Fruit fly (Drosophila melanogaster) whole organism, embryonic: ENCODE results near the gene SIDL.

Experiments used
- Asciz ChIP-seq: fragments of 200-800 bp; sonication (Bioruptor generic); optimal IDR thresholded peaks from 2 replicates; lab custom pipeline; 2017; ENCODE audit warnings: missing biosample characterization, mild to moderate bottlenecking, missing genetic modification characterization, missing genetic modification reagents
- Atf3 ChIP-seq: fragments of 200-800 bp; sonication (Bioruptor generic); optimal IDR thresholded peaks from 3 replicates; lab custom pipeline; 2016; ENCODE audit warnings: missing biosample characterization, missing genetic modification characterization
- Awh ChIP-seq: fragments of 200-800 bp; sonication (Bioruptor generic); IDR thresholded peaks from 2 replicates; pipeline ENCODE4, ENCODE4 v1.3.6; 2022; ENCODE audit warnings: missing biosample characterization, missing genetic modification characterization
- CG11696 ChIP-seq: fragments of 200-800 bp; sonication (Bioruptor generic); IDR thresholded peaks from 2 replicates; pipeline ENCODE4 v1.3.6; 2022; ENCODE audit warnings: missing biosample characterization, missing genetic modification characterization
- CG1233 ChIP-seq: fragments of 200-800 bp; sonication (Bioruptor generic); optimal IDR thresholded peaks from 4 replicates; lab custom pipeline; 2018; ENCODE audit warnings: missing biosample characterization, mild to moderate bottlenecking, missing genetic modification characterization
- CG13424 ChIP-seq: fragments of 200-800 bp; sonication (Bioruptor generic); optimal IDR thresholded peaks from 2 replicates; lab custom pipeline; 2019; ENCODE audit warnings: missing biosample characterization, mild to moderate bottlenecking, missing genetic modification characterization, moderate library complexity
- CG14860 ChIP-seq: fragments of 200-800 bp; sonication (Bioruptor generic); IDR thresholded peaks from 3 replicates; pipeline ENCODE4 v1.3.6; 2022; ENCODE audit warnings: missing biosample characterization, missing genetic modification characterization; ENCODE audit not compliant: partially characterized antibody
- CG1647 ChIP-seq: fragments of 200-800 bp; sonication (Bioruptor generic); optimal IDR thresholded peaks from 3 replicates; lab custom pipeline; 2016; ENCODE audit warnings: missing biosample characterization, missing genetic modification characterization
- CG17186 ChIP-seq: fragments of 200-800 bp; sonication (Bioruptor generic); optimal IDR thresholded peaks from 3 replicates; lab custom pipeline; 2017; ENCODE audit warnings: missing biosample characterization, missing genetic modification reagents, missing genetic modification characterization
- CG2199 ChIP-seq: fragments of 200-800 bp; sonication (Bioruptor generic); IDR thresholded peaks from 3 replicates; pipeline ENCODE4 v1.3.6; 2022; ENCODE audit warnings: missing biosample characterization, missing genetic modification characterization
- CG3838 ChIP-seq: fragments of 200-800 bp; sonication (Bioruptor generic); optimal IDR thresholded peaks from 3 replicates; lab custom pipeline; 2016; ENCODE audit warnings: missing biosample characterization, missing genetic modification characterization
- CG4854 ChIP-seq: fragments of 200-800 bp; sonication (Bioruptor generic); optimal IDR thresholded peaks from 2 replicates; lab custom pipeline; 2016; ENCODE audit warnings: missing biosample characterization, missing genetic modification characterization, inconsistent platforms
- CG6254 ChIP-seq: fragments of 200-800 bp; sonication (Bioruptor generic); optimal IDR thresholded peaks from 3 replicates; lab custom pipeline; 2017; ENCODE audit warnings: mild to moderate bottlenecking, missing biosample characterization, missing genetic modification reagents, missing genetic modification characterization
- CG6654 ChIP-seq: fragments of 200-800 bp; sonication (Bioruptor generic); optimal IDR thresholded peaks from 2 replicates; lab custom pipeline; 2017; ENCODE audit warnings: missing biosample characterization, mild to moderate bottlenecking, missing genetic modification characterization
- CG6791 ChIP-seq: fragments of 200-800 bp; sonication (Bioruptor generic); IDR thresholded peaks from 3 replicates; pipeline ENCODE4 v1.3.6; 2022; ENCODE audit warnings: missing biosample characterization, missing genetic modification characterization; ENCODE audit not compliant: partially characterized antibody
- CG7786 ChIP-seq: fragments of 200-800 bp; sonication (Bioruptor generic); optimal IDR thresholded peaks from 2 replicates; lab custom pipeline; 2016; ENCODE audit warnings: missing biosample characterization, missing genetic modification characterization
- CG8359 ChIP-seq: fragments of 200-800 bp; sonication (Bioruptor generic); optimal IDR thresholded peaks from 2 replicates; lab custom pipeline; 2017; ENCODE audit warnings: missing biosample characterization, mild to moderate bottlenecking, missing genetic modification characterization, borderline replicate concordance
- CG8924 ChIP-seq: fragments of 200-800 bp; optimal IDR thresholded peaks from 3 replicates; lab custom pipeline; 2019; ENCODE audit warnings: missing biosample characterization, mild to moderate bottlenecking, missing genetic modification characterization, moderate library complexity
- CG9727 ChIP-seq: fragments of 200-800 bp; sonication (Bioruptor generic); optimal IDR thresholded peaks from 3 replicates; lab custom pipeline; 2017; ENCODE audit warnings: missing biosample characterization, mild to moderate bottlenecking, missing genetic modification characterization
- Dll ChIP-seq: fragments of 200-800 bp; sonication (Bioruptor generic); IDR thresholded peaks from 4 replicates; pipeline ENCODE4 v1.3.6; 2022; ENCODE audit warnings: missing biosample characterization, missing genetic modification characterization; ENCODE audit not compliant: partially characterized antibody
- E2f1 ChIP-seq: fragments of 200-800 bp; sonication (Bioruptor generic); IDR thresholded peaks from 2 replicates; pipeline ENCODE4 v1.3.6; 2022; ENCODE audit warnings: missing biosample characterization, missing genetic modification characterization
- Eip74EF ChIP-seq, 2 experiments: fragments of 200-800 bp in 1 of 2; fragments of >200 bp in 1 of 2; sonication (Bioruptor generic) in 1 of 2; optimal IDR thresholded peaks; 2 replicates each; lab custom pipeline; 2017 to 2019; ENCODE audit warnings: missing biosample characterization in 2 of 2, missing genetic modification characterization in 2 of 2, mild to moderate bottlenecking in 1 of 2, moderate library complexity in 1 of 2
- Ets65A ChIP-seq: fragments of 200-800 bp; sonication (Bioruptor generic); peaks from one replicate; lab custom pipeline; 2016; ENCODE audit warnings: missing biosample characterization, missing genetic modification characterization
- Gug ChIP-seq: fragments of 200-800 bp; sonication (Bioruptor generic); IDR thresholded peaks from 4 replicates; pipeline ENCODE4 v1.3.6; 2022; ENCODE audit warnings: missing biosample characterization, missing genetic modification characterization
- HmgD ChIP-seq: fragments of 200-800 bp; sonication (Bioruptor generic); optimal IDR thresholded peaks from 3 replicates; lab custom pipeline; 2016; ENCODE audit warnings: missing biosample characterization, missing genetic modification characterization
- Mes4 ChIP-seq: fragments of 200-800 bp; sonication (Bioruptor generic); optimal IDR thresholded peaks from 2 replicates; lab custom pipeline; 2016; ENCODE audit warnings: missing biosample characterization, missing genetic modification characterization
- NC2α ChIP-seq: fragments of 200-800 bp; sonication (Bioruptor generic); optimal IDR thresholded peaks from 2 replicates; lab custom pipeline; 2016; ENCODE audit warnings: missing biosample characterization, missing genetic modification characterization
- Nf-YA ChIP-seq: fragments of 200-800 bp; sonication (Bioruptor generic); IDR thresholded peaks from 2 replicates; pipeline ENCODE4 v1.3.6; 2022; ENCODE audit warnings: missing biosample characterization, missing genetic modification characterization
- Six4 ChIP-seq: fragments of 200-800 bp; sonication (Bioruptor generic); optimal IDR thresholded peaks from 2 replicates; lab custom pipeline; 2016; ENCODE audit warnings: missing biosample characterization, missing genetic modification characterization
- az2 ChIP-seq: fragments of 200-800 bp; sonication (Bioruptor generic); optimal IDR thresholded peaks from 3 replicates; lab custom pipeline; 2016; ENCODE audit warnings: missing biosample characterization, missing genetic modification characterization
- bab2 ChIP-seq: fragments of 200-800 bp; sonication (Bioruptor generic); optimal IDR thresholded peaks from 2 replicates; lab custom pipeline; 2016; ENCODE audit warnings: missing biosample characterization, missing genetic modification characterization
- bigmax ChIP-seq: fragments of 200-800 bp; sonication (Bioruptor generic); optimal IDR thresholded peaks from 2 replicates; lab custom pipeline; 2018; ENCODE audit warnings: missing biosample characterization, mild to moderate bottlenecking, missing genetic modification characterization
- bsh ChIP-seq, 2 experiments: fragments of 200-800 bp; sonication (Bioruptor generic); optimal IDR thresholded peaks; 2 replicates each; lab custom pipeline; 2017 to 2018; ENCODE audit warnings: mild to moderate bottlenecking in 2 of 2, missing biosample characterization in 2 of 2, missing genetic modification characterization in 2 of 2, moderate library complexity in 1 of 2
- cas ChIP-seq: fragments of 200-800 bp; sonication (Bioruptor generic); IDR thresholded peaks from 2 replicates; pipeline ENCODE4 v1.3.6; 2022; ENCODE audit warnings: missing biosample characterization, missing genetic modification characterization
- eyg ChIP-seq: fragments of 200-800 bp; sonication (Bioruptor generic); optimal IDR thresholded peaks from 3 replicates; lab custom pipeline; 2016; ENCODE audit warnings: missing biosample characterization, missing genetic modification characterization
- gem ChIP-seq: fragments of 200-800 bp; sonication (Bioruptor generic); optimal IDR thresholded peaks from 2 replicates; lab custom pipeline; 2019; ENCODE audit warnings: missing biosample characterization, mild to moderate bottlenecking, missing genetic modification characterization, moderate library complexity
- insv ChIP-seq, 2 experiments: fragments of 200-800 bp; sonication (Bioruptor generic); optimal IDR thresholded peaks; 3 replicates each; lab custom pipeline; 2016 to 2018; ENCODE audit warnings: missing biosample characterization in 2 of 2, missing genetic modification characterization in 2 of 2
- inv ChIP-seq: fragments of 200-800 bp; sonication (Bioruptor generic); IDR thresholded peaks from 2 replicates; pipeline ENCODE4 v1.3.6; 2022; ENCODE audit warnings: missing biosample characterization, missing genetic modification characterization; ENCODE audit not compliant: partially characterized antibody
- lab ChIP-seq: fragments of 200-800 bp; sonication (Bioruptor generic); optimal IDR thresholded peaks from 3 replicates; lab custom pipeline; 2017; ENCODE audit warnings: missing biosample characterization, missing genetic modification characterization, mild to moderate bottlenecking, moderate library complexity, missing genetic modification reagents
- lilli ChIP-seq: fragments of 200-800 bp; sonication (Bioruptor generic); optimal IDR thresholded peaks from 3 replicates; lab custom pipeline; 2016; ENCODE audit warnings: missing biosample characterization, missing genetic modification characterization
- onecut ChIP-seq: fragments of 200-800 bp; sonication (Bioruptor generic); IDR thresholded peaks from 2 replicates; pipeline ENCODE4 v1.3.6; 2022; ENCODE audit warnings: missing biosample characterization, missing genetic modification characterization
- peb ChIP-seq: fragments of 200-800 bp; sonication (Bioruptor generic); IDR thresholded peaks from 2 replicates; pipeline ENCODE4 v1.3.6; 2022; ENCODE audit warnings: missing biosample characterization, missing genetic modification characterization
- pnt ChIP-seq: fragments of 200-800 bp; sonication (Bioruptor generic); optimal IDR thresholded peaks from 3 replicates; lab custom pipeline; 2016; ENCODE audit warnings: missing biosample characterization, missing genetic modification characterization
- sc ChIP-seq, 3 experiments: fragments of >200 bp in 2 of 3; fragments of 200-800 bp in 1 of 3; sonication (Bioruptor generic) in 1 of 3; optimal IDR thresholded peaks; 2 replicates in 2 of 3; 3 replicates in 1 of 3; lab custom pipeline; 2017; ENCODE audit warnings: mild to moderate bottlenecking in 1 of 3, missing biosample characterization in 1 of 3, missing genetic modification characterization in 1 of 3, missing genetic modification reagents in 1 of 3
- sens-2 ChIP-seq: fragments of 200-800 bp; sonication (Bioruptor generic); IDR thresholded peaks from 2 replicates; pipeline ENCODE4 v1.3.6; 2022; ENCODE audit warnings: missing biosample characterization, missing genetic modification characterization
- tio ChIP-seq: fragments of 200-800 bp; sonication (Bioruptor generic); optimal IDR thresholded peaks from 2 replicates; lab custom pipeline; 2017; ENCODE audit warnings: missing biosample characterization, missing genetic modification characterization, inconsistent platforms
- unpg ChIP-seq: fragments of 200-800 bp; sonication (Bioruptor generic); optimal IDR thresholded peaks from 3 replicates; lab custom pipeline; 2018; ENCODE audit warnings: missing biosample characterization, mild to moderate bottlenecking, missing genetic modification characterization, moderate library complexity
- wor ChIP-seq: fragments of 200-800 bp; sonication (Bioruptor generic); IDR thresholded peaks from 2 replicates; pipeline ENCODE4 v1.3.6; 2022; ENCODE audit warnings: missing biosample characterization, missing genetic modification characterization

Gene SIDL

dm6 chr3R:15218824-15219576, at the start of gene SIDL, which contains the start of gene CG12241 (continued):
- TF ChIP-seq sc (optimal IDR thresholded peaks at IDR 0.05; lab: Kevin White, UChicago) (no peak), sc (GFP tag; optimal IDR thresholded peaks at IDR 0.05; lab: Kevin White, UChicago) (no peak), tio (GFP tag; lab: Kevin White, UChicago) (no peak), CG7786 (GFP tag; lab: Kevin White, UChicago) (peak; percentile 15), Mes4 (GFP tag; lab: Kevin White, UChicago) (peak; percentile 22), CG1233 (GFP tag; lab: Kevin White, UChicago) (peak; percentile 79), Gug (peak; percentile 93; the same call in 3 of the 4 replicates), CG9727 (peak; percentile 90), NC2α (GFP tag; lab: Kevin White, UChicago) (no peak), bsh (GFP tag; optimal IDR thresholded peaks at IDR 0.05; lab: Kevin White, UChicago) (peak in 1 of 2 experiments; percentile 44), CG3838 (GFP tag; lab: Kevin White, UChicago) (peak; percentile 68), CG2199 (peak; percentile 81), eyg (peak; percentile 51), az2 (peak; percentile 61), wor (no peak), cas (GFP tag; lab: Robert Waterston, UW) (peak; percentile 82), Ets65A (GFP tag; lab: Kevin White, UChicago) (peak; percentile 98), CG6254 (no peak), Atf3 (GFP tag; lab: Kevin White, UChicago) (peak; percentile 20), sens-2 (GFP tag; lab: Robert Waterston, UW) (no peak), Nf-YA (GFP tag; lab: Robert Waterston, UW) (peak; percentile 84), CG13424 (peak; percentile 51), CG8924 (tag; lab: Kevin White, UChicago) (peak; percentile 79), gem (tag; lab: Kevin White, UChicago) (no peak), HmgD (peak; percentile 26), bigmax (GFP tag; lab: Kevin White, UChicago) (peak; percentile 36), pnt (GFP tag; lab: Kevin White, UChicago) (peak; percentile 77), onecut (GFP tag; lab: Robert Waterston, UW) (peak; percentile 96), CG17186 (GFP tag; lab: Kevin White, UChicago) (no peak), CG6654 (GFP tag; lab: Kevin White, UChicago) (no peak), CG14860 (0 out of 3 replicates have a peak, but pooled peaks have one; percentile 22), insv (GFP tag; optimal IDR thresholded peaks at IDR 0.05; lab: Kevin White, UChicago) (no peak), Asciz (GFP tag; lab: Kevin White, UChicago) (no peak), peb (GFP tag; lab: Robert Waterston, UW) (peak; percentile 80), CG11696 (GFP tag; lab: Robert Waterston, UW) (peak; percentile 88), inv (GFP tag; lab: Robert Waterston, UW) (no peak), bab2 (GFP tag; lab: Kevin White, UChicago) (peak; percentile 82), lab (no peak), E2f1 (GFP tag; lab: Robert Waterston, UW) (peak; percentile 94), unpg (peak; percentile 66), Six4 (GFP tag; lab: Kevin White, UChicago) (peak; percentile 65), CG1647 (peak; percentile 81), CG8359 (no peak), CG4854 (peak; percentile 73), Eip74EF (GFP tag; optimal IDR thresholded peaks at IDR 0.05; lab: Kevin White, UChicago) (no peak), Awh (GFP tag; lab: Robert Waterston, UW) (peak; percentile 88), Dll (GFP tag; lab: Robert Waterston, UW) (0 out of 4 replicates have a peak, but pooled peaks have one; percentile 41), lilli (GFP tag; lab: Kevin White, UChicago) (peak; percentile 87), CG6791 (GFP tag; lab: Robert Waterston, UW) (no peak)
